Worm (Caenorhabditis elegans): Measurements from ENCODE around the gene elli-1.

DNA sequence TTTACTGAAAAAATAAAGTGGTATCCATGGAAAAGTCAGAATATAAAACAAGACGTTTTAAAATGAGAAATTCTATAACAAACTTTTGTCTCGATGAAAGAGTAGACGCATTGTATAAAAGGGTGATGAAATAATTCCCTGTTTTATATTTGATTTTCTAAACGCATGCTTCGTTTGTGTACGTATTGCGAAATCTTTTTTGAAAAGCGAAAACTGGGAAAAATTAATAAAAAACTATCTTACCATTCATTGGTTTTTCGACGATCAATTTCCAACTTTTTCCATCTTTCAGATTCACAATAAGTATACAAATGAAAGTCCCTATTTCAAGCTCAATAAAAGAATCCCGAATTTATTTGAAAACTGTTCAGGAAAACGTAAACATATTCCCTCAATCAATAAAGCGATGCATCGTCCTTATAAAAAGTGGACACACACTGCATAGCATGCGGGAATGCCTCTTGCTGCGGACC, 30.3 kb upstream of the elli-1 start, which contains the start of gene C33D9.13:
- TF ChIP-seq snpc-4 (tag; optimal IDR thresholded peaks at IDR 0.05) (no peak), gmeb-1 (tag; optimal IDR thresholded peaks at IDR 0.05) (no peak), blmp-1 (tag; optimal IDR thresholded peaks at IDR 0.05; ENCODE audit: insufficient read depth) (no peak), nhr-11 (tag; optimal IDR thresholded peaks at IDR 0.05) (no peak)

Data from whole organism, L2 larva.